Fruit fly (Drosophila melanogaster) whole organism, adult: ENCODE results near the gene Ankle2.

Experiments
- Hr96 ChIP-seq: fragments of 200-800 bp; sonication (Bioruptor generic); optimal IDR thresholded peaks from 2 replicates; lab custom pipeline; 2016; ENCODE audit warnings: missing biosample characterization, missing genetic modification characterization
- pad ChIP-seq: fragments of 200-800 bp; sonication (Bioruptor generic); optimal IDR thresholded peaks from 3 replicates; lab custom pipeline; 2017; ENCODE audit warnings: missing biosample characterization, missing genetic modification characterization, mild to moderate bottlenecking, moderate library complexity, missing genetic modification reagents

DNA sequence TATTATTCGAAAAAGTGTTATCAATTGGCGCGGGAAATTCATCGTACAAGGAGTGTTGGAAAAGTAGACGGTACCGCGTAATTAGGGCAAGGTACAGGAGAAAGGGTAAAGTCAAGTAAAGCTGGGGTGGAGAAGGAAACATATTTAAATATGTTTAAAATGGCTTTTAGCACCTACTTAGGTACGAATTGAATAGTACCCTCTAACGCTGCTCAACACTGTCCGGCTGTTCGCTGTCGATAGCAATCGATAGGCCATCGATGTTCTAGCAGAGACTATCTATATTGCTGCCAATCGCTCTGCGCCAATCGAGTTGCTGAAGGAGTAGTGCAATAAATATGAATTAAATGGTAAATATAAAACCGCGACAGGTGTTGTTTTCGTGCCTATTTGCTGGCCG, 20.3 kb upstream of the Ankle2 start, which contains the start of gene X11L:
- no peak for TF ChIP-seq Hr96 (GFP tag; lab: Kevin White, UChicago)
- peak; percentile 67 for TF ChIP-seq pad (GFP tag; lab: Kevin White, UChicago)
